Worm (Caenorhabditis elegans): ENCODE measurements around the gene gfrp-1.

The gfrp-1 gene

ce11 chrIV:187336-187735 lies 16.1 kb upstream of the gfrp-1 start:
- TF ChIP-seq tra-1 (GFP tag; IDR thresholded peaks at IDR 0.05) (no peak), dve-1 (tag; optimal IDR thresholded peaks at IDR 0.05; ENCODE audit: insufficient read depth) (peak; percentile 3), pqm-1 (tag; optimal IDR thresholded peaks at IDR 0.05) (peak; percentile 8), unc-62 (GFP tag; optimal IDR thresholded peaks at IDR 0.05 in 1 of 2) (peak in 1 of 2 experiments; percentile 25), unc-62 (tag; optimal IDR thresholded peaks at IDR 0.05) (no peak), pha-4 (GFP tag; IDR thresholded peaks at IDR 0.05) (no peak), pha-4 (tag; optimal IDR thresholded peaks at IDR 0.05) (no peak), Y75B8A.6 (GFP tag; IDR thresholded peaks at IDR 0.05) (no peak), Y105C5A.15 (GFP tag; IDR thresholded peaks at IDR 0.05) (no peak), skn-1 (tag; optimal IDR thresholded peaks at IDR 0.05) (no peak), duxl-1 (tag; optimal IDR thresholded peaks at IDR 0.05; ENCODE audit: poor library complexity) (no peak), jun-1 (tag; optimal IDR thresholded peaks at IDR 0.05) (no peak), daf-19 (GFP tag; conservative IDR thresholded peaks at IDR 0.05) (no peak), ceh-62 (tag; optimal IDR thresholded peaks at IDR 0.05) (no peak), zfp-2 (tag; optimal IDR thresholded peaks at IDR 0.05) (no peak), nhr-41 (GFP tag; IDR thresholded peaks at IDR 0.05) (0 out of 2 replicates have a peak, but pooled peaks have one; percentile 43), nhr-28 (tag; optimal IDR thresholded peaks at IDR 0.05) (no peak), F10B5.3 (tag; optimal IDR thresholded peaks at IDR 0.05) (no peak), mxl-2 (GFP tag; conservative IDR thresholded peaks at IDR 0.05) (no peak), zip-2 (tag; optimal IDR thresholded peaks at IDR 0.05) (no peak), nhr-48 (tag; optimal IDR thresholded peaks at IDR 0.05) (no peak), dmd-8 (GFP tag; IDR thresholded peaks at IDR 0.05) (no peak), dmd-6 (GFP tag; IDR thresholded peaks at IDR 0.05) (peak; percentile 67; the same call in 1 of the 2 replicates), lin-39 (tag; optimal IDR thresholded peaks at IDR 0.05) (no peak), hlh-11 (tag; optimal IDR thresholded peaks at IDR 0.05) (peak; percentile 57), egl-43 (GFP tag; IDR thresholded peaks at IDR 0.05) (no peak), attf-4 (tag; optimal IDR thresholded peaks at IDR 0.05) (no peak), F49E8.2 (tag; optimal IDR thresholded peaks at IDR 0.05; ENCODE audit: borderline replicate concordance) (no peak), mxl-3 (GFP tag; optimal IDR thresholded peaks at IDR 0.05) (no peak), ZK337.2 (GFP tag; IDR thresholded peaks at IDR 0.05) (no peak), aha-1 (tag) (peak; percentile 10), daf-16 (GFP tag; optimal IDR thresholded peaks at IDR 0.05) (no peak), daf-16 (tag; optimal IDR thresholded peaks at IDR 0.05) (peak; percentile 23), php-3 (GFP tag; IDR thresholded peaks at IDR 0.05) (peak; percentile 52), hmg-1.1 (GFP tag; IDR thresholded peaks at IDR 0.05) (no peak), fos-1 (tag; optimal IDR thresholded peaks at IDR 0.05) (no peak), madf-9 (GFP tag; conservative IDR thresholded peaks at IDR 0.05) (no peak), zag-1 (tag; optimal IDR thresholded peaks at IDR 0.05) (no peak), saeg-2 (GFP tag; IDR thresholded peaks at IDR 0.05) (no peak), cey-2 (tag; optimal IDR thresholded peaks at IDR 0.05; ENCODE audit: borderline replicate concordance, insufficient read depth) (no peak), nhr-25 (tag; optimal IDR thresholded peaks at IDR 0.05; ENCODE audit: borderline replicate concordance, insufficient read depth) (no peak), Y5F2A.4 (GFP tag; optimal IDR thresholded peaks at IDR 0.05) (no peak), ztf-7 (tag; optimal IDR thresholded peaks at IDR 0.05) (no peak), ces-1 (GFP tag; optimal IDR thresholded peaks at IDR 0.05) (no peak)
